Worm (Caenorhabditis elegans) whole organism, L4 larva: ENCODE data around the gene zhit-2.

ENCODE experiments used
- F10B5.3 ChIP-seq: sonication (generic microtip); optimal IDR thresholded peaks from 2 replicates; lab custom pipeline; 2016; ENCODE audit warnings: mild to moderate bottlenecking, missing genetic modification characterization, missing compliant biosample characterization
- F44E2.7 ChIP-seq: fragments of 200-800 bp; sonication (Bioruptor generic); IDR thresholded peaks from 2 replicates; pipeline ENCODE4 v2.1.2; 2022; ENCODE audit warnings: missing genetic modification characterization, missing compliant biosample characterization
- F49E8.2 ChIP-seq: sonication (generic microtip); optimal IDR thresholded peaks from 2 replicates; lab custom pipeline; 2016; ENCODE audit warnings: missing compliant biosample characterization, mild to moderate bottlenecking, missing genetic modification characterization, borderline replicate concordance
- R02D3.7 ChIP-seq: fragments of 150-350 bp; sonication (generic microtip); optimal IDR thresholded peaks from 3 replicates; lab custom pipeline; 2014; ENCODE audit warnings: missing biosample characterization, missing genetic modification characterization
- Y105C5A.15 ChIP-seq: fragments of 200-800 bp; sonication (Bioruptor generic); IDR thresholded peaks from 2 replicates; pipeline ENCODE4 v1.3.6; 2022; ENCODE audit warnings: missing genetic modification characterization, missing compliant biosample characterization
- Y5F2A.4 ChIP-seq: fragments of 200-800 bp; sonication (Bioruptor generic); optimal IDR thresholded peaks from 2 replicates; lab custom pipeline; 2018; ENCODE audit warnings: mild to moderate bottlenecking, missing genetic modification characterization, missing compliant biosample characterization
- Y75B8A.6 ChIP-seq: fragments of 200-800 bp; sonication (Bioruptor generic); IDR thresholded peaks from 2 replicates; pipeline ENCODE4 v1.3.6; 2022; ENCODE audit warnings: missing genetic modification reagents, missing genetic modification characterization, missing compliant biosample characterization
- ZK337.2 ChIP-seq: fragments of 200-800 bp; sonication (Bioruptor generic); IDR thresholded peaks from 2 replicates; pipeline ENCODE4 v1.3.6; 2022; ENCODE audit warnings: missing genetic modification reagents, missing genetic modification characterization, missing compliant biosample characterization
- ZK546.5 ChIP-seq, 2 experiments: sonication (generic microtip); optimal IDR thresholded peaks; 2 replicates each; lab custom pipeline; 2017; ENCODE audit warnings: missing biosample characterization in 2 of 2, missing genetic modification characterization in 2 of 2
- aha-1 ChIP-seq: fragments of 150-350 bp; peaks from one replicate; lab custom pipeline; 2014; ENCODE audit warnings: missing biosample characterization, missing genetic modification characterization
- arid-1 ChIP-seq: fragments of 200-800 bp; sonication (Bioruptor generic); conservative IDR thresholded peaks from 2 replicates; pipeline ENCODE4 v1.3.6; 2022; ENCODE audit warnings: missing genetic modification reagents, missing genetic modification characterization, missing compliant biosample characterization
- attf-4 ChIP-seq: sonication (generic microtip); optimal IDR thresholded peaks from 3 replicates; lab custom pipeline; 2017; ENCODE audit warnings: missing biosample characterization, missing genetic modification characterization
- ceh-28 ChIP-seq: fragments of 150-350 bp; optimal IDR thresholded peaks from 2 replicates; lab custom pipeline; 2014; ENCODE audit warnings: missing biosample characterization, missing genetic modification reagents, missing genetic modification characterization
- ceh-62 ChIP-seq: sonication (generic microtip); optimal IDR thresholded peaks from 2 replicates; lab custom pipeline; 2017; ENCODE audit warnings: missing biosample characterization, missing genetic modification characterization
- daf-16 ChIP-seq, 3 experiments: sonication (generic microtip); optimal IDR thresholded peaks; 2 replicates each; lab custom pipeline; 2016 to 2017; ENCODE audit warnings: missing genetic modification characterization in 3 of 3, missing genetic modification reagents in 3 of 3, mild to moderate bottlenecking in 2 of 3, missing compliant biosample characterization in 2 of 3, missing biosample characterization in 1 of 3, moderate library complexity in 1 of 3
- duxl-1 ChIP-seq: sonication (generic microtip); optimal IDR thresholded peaks from 2 replicates; lab custom pipeline; 2016; ENCODE audit warnings: mild to moderate bottlenecking, missing genetic modification characterization, moderate library complexity, missing compliant biosample characterization; ENCODE audit not compliant: poor library complexity
- egl-43 ChIP-seq: fragments of 200-800 bp; sonication (Bioruptor generic); IDR thresholded peaks from 2 replicates; pipeline ENCODE4 v1.3.6; 2022; ENCODE audit warnings: missing genetic modification reagents, missing genetic modification characterization, missing compliant biosample characterization
- fos-1 ChIP-seq: fragments of 150-350 bp; optimal IDR thresholded peaks from 2 replicates; lab custom pipeline; 2014; ENCODE audit warnings: missing biosample characterization, missing genetic modification characterization
- hlh-30 ChIP-seq: sonication (generic microtip); optimal IDR thresholded peaks from 2 replicates; lab custom pipeline; 2017; ENCODE audit warnings: antibody characterized with exemption, mild to moderate bottlenecking, missing genetic modification characterization, missing compliant biosample characterization; ENCODE audit not compliant: insufficient read depth
- jun-1 ChIP-seq: fragments of 150-350 bp; optimal IDR thresholded peaks from 2 replicates; lab custom pipeline; 2014; ENCODE audit warnings: missing biosample characterization, missing genetic modification reagents, missing genetic modification characterization
- lin-13 ChIP-seq: fragments of 150-350 bp; optimal IDR thresholded peaks from 2 replicates; lab custom pipeline; 2014; ENCODE audit warnings: missing biosample characterization, missing genetic modification reagents, missing genetic modification characterization
- lin-15B ChIP-seq: fragments of 150-350 bp; sonication (generic microtip); optimal IDR thresholded peaks from 3 replicates; lab custom pipeline; 2014; ENCODE audit warnings: missing biosample characterization, missing genetic modification characterization
- lin-29 ChIP-seq: fragments of 200-800 bp; sonication (Bioruptor generic); IDR thresholded peaks from 2 replicates; pipeline ENCODE4 v1.3.6; 2022; ENCODE audit warnings: missing genetic modification reagents, missing genetic modification characterization, missing compliant biosample characterization
- lin-39 ChIP-seq: fragments of 150-350 bp; optimal IDR thresholded peaks from 2 replicates; lab custom pipeline; 2014; ENCODE audit warnings: missing biosample characterization, missing genetic modification reagents, missing genetic modification characterization
- lir-3 ChIP-seq: sonication (generic microtip); optimal IDR thresholded peaks from 2 replicates; lab custom pipeline; 2016; ENCODE audit warnings: mild to moderate bottlenecking, missing genetic modification characterization, missing compliant biosample characterization
- madf-9 ChIP-seq: fragments of 200-800 bp; sonication (Bioruptor generic); conservative IDR thresholded peaks from 2 replicates; pipeline ENCODE4 v1.3.6; 2022; ENCODE audit warnings: missing genetic modification reagents, missing genetic modification characterization, missing compliant biosample characterization
- mdl-1 ChIP-seq, 2 experiments: fragments of 150-350 bp in 1 of 2; sonication (generic microtip) in 1 of 2; optimal IDR thresholded peaks; 2 replicates each; lab custom pipeline; 2014 to 2017; ENCODE audit warnings: missing biosample characterization in 2 of 2, missing genetic modification characterization in 2 of 2
- mes-2 ChIP-seq: sonication (generic microtip); optimal IDR thresholded peaks from 2 replicates; lab custom pipeline; 2016; ENCODE audit warnings: missing genotype, mild to moderate bottlenecking, missing genetic modification characterization, missing compliant biosample characterization; ENCODE audit not compliant: poor library complexity, severe bottlenecking
- nhr-10 ChIP-seq: fragments of 150-350 bp; optimal IDR thresholded peaks from 2 replicates; lab custom pipeline; 2014; ENCODE audit warnings: missing biosample characterization, missing genetic modification characterization
- nhr-102 ChIP-seq: sonication (generic microtip); optimal IDR thresholded peaks from 2 replicates; lab custom pipeline; 2016; ENCODE audit warnings: mild to moderate bottlenecking, missing genetic modification characterization, moderate library complexity, missing compliant biosample characterization
- nhr-11 ChIP-seq: fragments of 150-350 bp; optimal IDR thresholded peaks from 2 replicates; lab custom pipeline; 2014; ENCODE audit warnings: missing biosample characterization, missing genetic modification characterization
- nhr-237 ChIP-seq: sonication (generic microtip); optimal IDR thresholded peaks from 2 replicates; lab custom pipeline; 2017; ENCODE audit warnings: missing biosample characterization, missing genetic modification characterization
- nhr-41 ChIP-seq: fragments of 200-800 bp; sonication (Bioruptor generic); IDR thresholded peaks from 2 replicates; pipeline ENCODE4 v1.3.6; 2022; ENCODE audit warnings: missing genetic modification reagents, missing genetic modification characterization, missing compliant biosample characterization
- pha-4 ChIP-seq, 2 experiments: fragments of 150-350 bp in 1 of 2; fragments of 200-800 bp in 1 of 2; sonication (Bioruptor generic) in 1 of 2; IDR thresholded peaks in 1 of 2; optimal IDR thresholded peaks in 1 of 2; 2 replicates each; pipeline versions ENCODE4 v1.3.6 to Lab custom; 2014 to 2022; ENCODE audit warnings: missing genetic modification characterization in 2 of 2, missing genetic modification reagents in 2 of 2, missing biosample characterization in 1 of 2, missing compliant biosample characterization in 1 of 2
- php-3 ChIP-seq: fragments of 200-800 bp; sonication (Bioruptor generic); IDR thresholded peaks from 2 replicates; pipeline ENCODE4 v1.3.6; 2022; ENCODE audit warnings: missing genetic modification reagents, missing genetic modification characterization, missing compliant biosample characterization
- saeg-2 ChIP-seq: fragments of 200-800 bp; sonication (Bioruptor generic); IDR thresholded peaks from 2 replicates; pipeline ENCODE4 v1.3.6; 2022; ENCODE audit warnings: missing genetic modification reagents, missing genetic modification characterization, missing compliant biosample characterization
- set-16 ChIP-seq: fragments of 200-800 bp; sonication (Bioruptor generic); IDR thresholded peaks from 2 replicates; pipeline ENCODE4 v1.3.6; 2022; ENCODE audit warnings: missing genetic modification reagents, missing genetic modification characterization, missing compliant biosample characterization
- unc-39 ChIP-seq: sonication (generic microtip); optimal IDR thresholded peaks from 2 replicates; lab custom pipeline; 2017; ENCODE audit warnings: missing biosample characterization, missing genetic modification characterization
- unc-62 ChIP-seq, 3 experiments: fragments of 150-350 bp in 1 of 3; sonication (generic microtip); optimal IDR thresholded peaks in 2 of 3; peaks in 1 of 3; 1 replicate in 1 of 3; 2 replicates in 2 of 3; lab custom pipeline; 2014 to 2017; ENCODE audit warnings: missing biosample characterization in 3 of 3, missing genetic modification characterization in 3 of 3, missing genetic modification reagents in 3 of 3, missing genotype in 1 of 3
- zfp-3 ChIP-seq: fragments of 200-800 bp; sonication (Bioruptor generic); conservative IDR thresholded peaks from 2 replicates; pipeline ENCODE4 v1.3.6; 2022; ENCODE audit warnings: missing genetic modification reagents, missing genetic modification characterization, missing compliant biosample characterization
- zip-11 ChIP-seq: fragments of 200-800 bp; sonication (Bioruptor generic); IDR thresholded peaks from 2 replicates; pipeline ENCODE4 v1.3.6; 2022; ENCODE audit warnings: missing genetic modification characterization, missing compliant biosample characterization
- ztf-7 ChIP-seq: fragments of 150-350 bp; optimal IDR thresholded peaks from 2 replicates; lab custom pipeline; 2014; ENCODE audit warnings: missing biosample characterization, missing genetic modification characterization

zhit-2 gene

ce11 chrIII:4195306-4196008 lies 48.7 kb downstream of the zhit-2 start (continued):
- no peak for TF ChIP-seq lin-39 (tag; lab: Kevin White, UChicago)
- no peak for TF ChIP-seq lin-15B (tag; lab: Kevin White, UChicago)
- TF ChIP-seq ceh-62 (tag; lab: Kevin White, UChicago), result no peak
- no peak for TF ChIP-seq set-16
- peak; percentile 56; the same call in 1 of the 2 replicates for TF ChIP-seq Y75B8A.6
- TF ChIP-seq lir-3 (tag; lab: Kevin White, UChicago), result no peak
- TF ChIP-seq ceh-28 (tag; lab: Kevin White, UChicago), result no peak
- peak; percentile 95 for TF ChIP-seq zfp-3 (GFP tag; lab: Robert Waterston, UW)
- 0 out of 2 replicates have a peak, but pooled peaks have one; percentile 16 for TF ChIP-seq madf-9 (GFP tag; lab: Robert Waterston, UW)
- TF ChIP-seq mdl-1 (tag; optimal IDR thresholded peaks at IDR 0.05; lab: Kevin White, UChicago), result peak in 1 of 2 experiments; percentile 15
- TF ChIP-seq mes-2 (tag; lab: Kevin White, UChicago), result peak; percentile 80
- TF ChIP-seq saeg-2 (GFP tag; lab: Robert Waterston, UW), result peak; percentile 73; the same call in 1 of the 2 replicates
- peak; percentile 37 for TF ChIP-seq hlh-30 (tag; lab: Kevin White, UChicago)
- no peak for TF ChIP-seq R02D3.7 (tag; lab: Kevin White, UChicago)
- TF ChIP-seq nhr-41 (GFP tag; lab: Robert Waterston, UW), result no peak; the same call in 1 of the 2 replicates
- TF ChIP-seq ZK546.5 (tag; optimal IDR thresholded peaks at IDR 0.05; lab: Kevin White, UChicago), result no peak
- no peak for TF ChIP-seq nhr-237 (tag; lab: Kevin White, UChicago)
- TF ChIP-seq F49E8.2 (tag; lab: Kevin White, UChicago), result no peak
- TF ChIP-seq Y5F2A.4 (GFP tag; lab: Kevin White, UChicago), result peak; percentile 54
- TF ChIP-seq unc-62 (GFP tag; optimal IDR thresholded peaks at IDR 0.05 in 1 of 2; lab: Kevin White, UChicago), result peak in 1 of 2 experiments; percentile 75
- TF ChIP-seq unc-62 (tag; optimal IDR thresholded peaks at IDR 0.05; lab: Kevin White, UChicago), result no peak
- peak; percentile 42 for TF ChIP-seq duxl-1

ce11 chrIII:4194349-4195110 lies 49.7 kb downstream of the zhit-2 start:
- TF ChIP-seq unc-62 (GFP tag; optimal IDR thresholded peaks at IDR 0.05 in 1 of 2; lab: Kevin White, UChicago) (no peak), unc-62 (tag; optimal IDR thresholded peaks at IDR 0.05; lab: Kevin White, UChicago) (no peak), unc-39 (tag; lab: Kevin White, UChicago) (no peak), fos-1 (no peak), zfp-3 (GFP tag; lab: Robert Waterston, UW) (no peak), lin-29 (GFP tag; lab: Robert Waterston, UW) (no peak), egl-43 (GFP tag; lab: Robert Waterston, UW) (peak; percentile 60), ZK337.2 (GFP tag; lab: Robert Waterston, UW) (0 out of 2 replicates have a peak, but pooled peaks have one; percentile 35), nhr-10 (tag; lab: Kevin White, UChicago) (no peak), lin-13 (no peak), ztf-7 (tag; lab: Kevin White, UChicago) (no peak), arid-1 (GFP tag; lab: Robert Waterston, UW) (no peak), daf-16 (GFP tag; optimal IDR thresholded peaks at IDR 0.05; lab: Kevin White, UChicago) (no peak), daf-16 (tag; optimal IDR thresholded peaks at IDR 0.05; lab: Kevin White, UChicago) (no peak), set-16 (peak; percentile 25; the same call in 1 of the 2 replicates), attf-4 (tag; lab: Kevin White, UChicago) (no peak), zip-11 (GFP tag; lab: Robert Waterston, UW) (no peak), php-3 (GFP tag; lab: Robert Waterston, UW) (no peak), aha-1 (tag; lab: Kevin White, UChicago) (peak; percentile 97), Y105C5A.15 (GFP tag; lab: Robert Waterston, UW) (no peak), nhr-11 (no peak), jun-1 (no peak), pha-4 (GFP tag; IDR thresholded peaks at IDR 0.05; lab: Robert Waterston, UW) (0 out of 2 replicates have a peak, but pooled peaks have one; percentile 14), pha-4 (tag; optimal IDR thresholded peaks at IDR 0.05; lab: Kevin White, UChicago) (no peak), nhr-102 (no peak), hlh-30 (tag; lab: Kevin White, UChicago) (no peak), F10B5.3 (tag; lab: Kevin White, UChicago) (no peak), F44E2.7 (GFP tag; lab: Robert Waterston, UW) (no peak)
